Worm (Caenorhabditis elegans) whole organism, L1 larva: ENCODE measurements around the gene rpn-7.

Experiments used
- C04F5.9 ChIP-seq: sonication (generic microtip); optimal IDR thresholded peaks from 2 replicates; lab custom pipeline; 2016; ENCODE audit warnings: missing genetic modification characterization, missing compliant biosample characterization
- C16A3.4 ChIP-seq: fragments of 150-350 bp; optimal IDR thresholded peaks from 2 replicates; lab custom pipeline; 2014; ENCODE audit warnings: missing biosample characterization, missing genetic modification characterization
- C34B4.2 ChIP-seq: sonication (generic microtip); optimal IDR thresholded peaks from 2 replicates; lab custom pipeline; 2017; ENCODE audit warnings: mild to moderate bottlenecking, missing genetic modification characterization, missing compliant biosample characterization
- F16B12.6 ChIP-seq: fragments of 150-350 bp; optimal IDR thresholded peaks from 2 replicates; lab custom pipeline; 2014; ENCODE audit warnings: missing biosample characterization, missing genetic modification characterization
- ama-1 ChIP-seq: fragments of 150-350 bp; optimal IDR thresholded peaks from 2 replicates; lab custom pipeline; 2014
- blmp-1 ChIP-seq: fragments of 150-350 bp; optimal IDR thresholded peaks from 2 replicates; lab custom pipeline; 2014; ENCODE audit warnings: missing biosample characterization, missing genetic modification characterization
- ceh-82 ChIP-seq, 3 experiments: fragments of 150-350 bp in 1 of 3; sonication (generic microtip) in 2 of 3; optimal IDR thresholded peaks; 2 replicates each; lab custom pipeline; 2014 to 2017; ENCODE audit warnings: missing biosample characterization in 3 of 3, missing genetic modification characterization in 3 of 3
- ceh-88 ChIP-seq: fragments of 200-800 bp; sonication (Bioruptor generic); IDR thresholded peaks from 2 replicates; pipeline ENCODE4 v1.3.6; 2022; ENCODE audit warnings: missing genetic modification characterization, missing compliant biosample characterization
- ceh-90 ChIP-seq: sonication (generic microtip); optimal IDR thresholded peaks from 2 replicates; lab custom pipeline; 2016; ENCODE audit warnings: missing genetic modification characterization, missing compliant biosample characterization
- dsc-1 ChIP-seq: sonication (generic microtip); optimal IDR thresholded peaks from 2 replicates; lab custom pipeline; 2016; ENCODE audit warnings: mild to moderate bottlenecking, missing genetic modification characterization, missing compliant biosample characterization
- efl-3 ChIP-seq: fragments of 200-800 bp; sonication (Bioruptor generic); optimal IDR thresholded peaks from 2 replicates; lab custom pipeline; 2018; ENCODE audit warnings: mild to moderate bottlenecking, missing genetic modification characterization, missing compliant biosample characterization
- egl-27 ChIP-seq, 2 experiments: fragments of 150-350 bp in 1 of 2; sonication (generic microtip); optimal IDR thresholded peaks; 3 replicates each; lab custom pipeline; 2017 to 2018; ENCODE audit warnings: missing biosample characterization in 2 of 2, missing genetic modification characterization in 2 of 2, missing genetic modification reagents in 2 of 2
- elt-3 ChIP-seq, 6 experiments: fragments of 150-350 bp in 1 of 6; sonication (generic microtip); optimal IDR thresholded peaks; 2 replicates each; lab custom pipeline; 2017 to 2018; ENCODE audit warnings: missing biosample characterization in 6 of 6, missing genetic modification characterization in 6 of 6, inconsistent platforms in 1 of 6
- ets-5 ChIP-seq: fragments of 200-800 bp; sonication (Bioruptor generic); IDR thresholded peaks from 2 replicates; pipeline ENCODE4 v1.3.6; 2022; ENCODE audit warnings: missing genetic modification characterization, missing compliant biosample characterization
- fos-1 ChIP-seq: fragments of 150-350 bp; optimal IDR thresholded peaks from 2 replicates; lab custom pipeline; 2014; ENCODE audit warnings: missing biosample characterization, missing genetic modification characterization
- grh-1 ChIP-seq: fragments of 200-800 bp; sonication (Bioruptor generic); IDR thresholded peaks from 2 replicates; pipeline ENCODE4 v1.3.6; 2022; ENCODE audit warnings: missing genetic modification reagents, missing genetic modification characterization, missing compliant biosample characterization
- hlh-17 ChIP-seq: fragments of 200-800 bp; sonication (Bioruptor generic); optimal IDR thresholded peaks from 2 replicates; lab custom pipeline; 2018; ENCODE audit warnings: missing genetic modification characterization, mild to moderate bottlenecking, missing compliant biosample characterization, moderate library complexity, borderline replicate concordance
- hlh-4 ChIP-seq: sonication (generic microtip); optimal IDR thresholded peaks from 2 replicates; lab custom pipeline; 2016; ENCODE audit warnings: mild to moderate bottlenecking, missing genetic modification characterization, missing compliant biosample characterization
- hpl-2 ChIP-seq: fragments of 150-350 bp; optimal IDR thresholded peaks from 2 replicates; lab custom pipeline; 2014; ENCODE audit warnings: missing biosample characterization, missing genetic modification reagents, missing genetic modification characterization
- irx-1 ChIP-seq: sonication (generic microtip); optimal IDR thresholded peaks from 2 replicates; lab custom pipeline; 2016; ENCODE audit warnings: missing genetic modification characterization, missing compliant biosample characterization
- isw-1 ChIP-seq: fragments of 200-800 bp; sonication (Bioruptor generic); IDR thresholded peaks from 2 replicates; pipeline ENCODE4 v1.3.6; 2022; ENCODE audit warnings: missing genetic modification characterization, missing compliant biosample characterization
- lin-39 ChIP-seq: fragments of 150-350 bp; optimal IDR thresholded peaks from 2 replicates; lab custom pipeline; 2014; ENCODE audit warnings: missing biosample characterization, missing genetic modification reagents, missing genetic modification characterization
- mab-9 ChIP-seq: fragments of 200-800 bp; sonication (Bioruptor generic); IDR thresholded peaks from 2 replicates; pipeline ENCODE4 v1.3.6; 2022; ENCODE audit warnings: missing genetic modification reagents, missing genetic modification characterization, missing compliant biosample characterization
- mdl-1 ChIP-seq, 2 experiments: fragments of 150-350 bp; optimal IDR thresholded peaks; 2 replicates each; lab custom pipeline; 2014 to 2017; ENCODE audit warnings: missing biosample characterization in 2 of 2, missing genetic modification characterization in 2 of 2, inconsistent platforms in 1 of 2
- mep-1 ChIP-seq: fragments of 150-350 bp; optimal IDR thresholded peaks from 2 replicates; lab custom pipeline; 2014; ENCODE audit warnings: missing biosample characterization, missing genetic modification characterization
- nhr-11 ChIP-seq: fragments of 150-350 bp; optimal IDR thresholded peaks from 2 replicates; lab custom pipeline; 2014; ENCODE audit warnings: missing biosample characterization, missing genetic modification characterization
- nhr-19 ChIP-seq: fragments of 200-800 bp; sonication (Bioruptor generic); conservative IDR thresholded peaks from 2 replicates; pipeline ENCODE4 v1.3.6; 2022; ENCODE audit warnings: missing genetic modification characterization, missing compliant biosample characterization
- nhr-20 ChIP-seq: sonication (generic microtip); optimal IDR thresholded peaks from 2 replicates; lab custom pipeline; 2016; ENCODE audit warnings: mild to moderate bottlenecking, missing genetic modification characterization, missing compliant biosample characterization
- nhr-237 ChIP-seq: fragments of 150-350 bp; optimal IDR thresholded peaks from 2 replicates; lab custom pipeline; 2014; ENCODE audit warnings: missing biosample characterization, missing genetic modification characterization
- nhr-28 ChIP-seq: fragments of 150-350 bp; optimal IDR thresholded peaks from 2 replicates; lab custom pipeline; 2014; ENCODE audit warnings: missing biosample characterization, missing genetic modification characterization
- nhr-71 ChIP-seq: sonication (generic microtip); optimal IDR thresholded peaks from 2 replicates; lab custom pipeline; 2016; ENCODE audit warnings: mild to moderate bottlenecking, missing genetic modification characterization, moderate library complexity, missing compliant biosample characterization
- nhr-90 ChIP-seq: sonication (generic microtip); optimal IDR thresholded peaks from 2 replicates; lab custom pipeline; 2016; ENCODE audit warnings: mild to moderate bottlenecking, missing genetic modification characterization, missing compliant biosample characterization; ENCODE audit not compliant: poor library complexity
- pag-3 ChIP-seq: sonication (generic microtip); optimal IDR thresholded peaks from 2 replicates; lab custom pipeline; 2017; ENCODE audit warnings: missing genetic modification characterization, mild to moderate bottlenecking, missing compliant biosample characterization, antibody characterized with exemption, borderline replicate concordance; ENCODE audit not compliant: insufficient read depth
- pax-3 ChIP-seq: fragments of 200-800 bp; sonication (Bioruptor generic); optimal IDR thresholded peaks from 2 replicates; lab custom pipeline; 2018; ENCODE audit warnings: mild to moderate bottlenecking, missing genetic modification characterization, moderate library complexity, missing compliant biosample characterization
- snpc-4 ChIP-seq: fragments of 150-350 bp; optimal IDR thresholded peaks from 2 replicates; lab custom pipeline; 2014; ENCODE audit warnings: missing biosample characterization, missing genetic modification characterization
- snu-23 ChIP-seq: sonication (generic microtip); optimal IDR thresholded peaks from 2 replicates; lab custom pipeline; 2016; ENCODE audit warnings: missing genetic modification characterization, missing compliant biosample characterization
- sox-4 ChIP-seq: sonication (generic microtip); optimal IDR thresholded peaks from 2 replicates; lab custom pipeline; 2016; ENCODE audit warnings: missing genetic modification characterization, missing compliant biosample characterization
- sptf-1 ChIP-seq: fragments of 150-350 bp; optimal IDR thresholded peaks from 2 replicates; lab custom pipeline; 2014; ENCODE audit warnings: missing biosample characterization, missing genetic modification characterization
- sup-37 ChIP-seq: fragments of 200-800 bp; sonication (Bioruptor generic); optimal IDR thresholded peaks from 2 replicates; lab custom pipeline; 2018; ENCODE audit warnings: mild to moderate bottlenecking, missing genetic modification characterization, missing compliant biosample characterization
- tbx-2 ChIP-seq: sonication (generic microtip); optimal IDR thresholded peaks from 2 replicates; lab custom pipeline; 2016; ENCODE audit warnings: missing genetic modification characterization, missing compliant biosample characterization
- unc-130 ChIP-seq: fragments of 150-350 bp; optimal IDR thresholded peaks from 2 replicates; lab custom pipeline; 2017; ENCODE audit warnings: missing biosample characterization, missing genetic modification characterization, inconsistent platforms
- unc-30 ChIP-seq: sonication (generic microtip); optimal IDR thresholded peaks from 2 replicates; lab custom pipeline; 2017; ENCODE audit warnings: missing biosample characterization, missing genetic modification characterization
- unc-62 ChIP-seq: fragments of 150-350 bp; optimal IDR thresholded peaks from 2 replicates; lab custom pipeline; 2014; ENCODE audit warnings: missing biosample characterization, missing genetic modification reagents, missing genetic modification characterization
- vab-15 ChIP-seq: sonication (generic microtip); optimal IDR thresholded peaks from 2 replicates; lab custom pipeline; 2017; ENCODE audit warnings: missing genotype, mild to moderate bottlenecking, missing genetic modification characterization, missing compliant biosample characterization
- xbp-1 ChIP-seq: sonication (generic microtip); optimal IDR thresholded peaks from 2 replicates; lab custom pipeline; 2016; ENCODE audit warnings: missing genetic modification characterization, missing compliant biosample characterization
- ztf-11 ChIP-seq, 2 experiments: sonication (generic microtip); optimal IDR thresholded peaks; 2 replicates each; lab custom pipeline; 2016 to 2017; ENCODE audit warnings: missing genetic modification characterization in 2 of 2, missing biosample characterization in 1 of 2, missing compliant biosample characterization in 1 of 2
- ztf-4 ChIP-seq: fragments of 150-350 bp; optimal IDR thresholded peaks from 2 replicates; lab custom pipeline; 2014; ENCODE audit warnings: missing biosample characterization, missing genetic modification characterization

Gene rpn-7

DNA sequence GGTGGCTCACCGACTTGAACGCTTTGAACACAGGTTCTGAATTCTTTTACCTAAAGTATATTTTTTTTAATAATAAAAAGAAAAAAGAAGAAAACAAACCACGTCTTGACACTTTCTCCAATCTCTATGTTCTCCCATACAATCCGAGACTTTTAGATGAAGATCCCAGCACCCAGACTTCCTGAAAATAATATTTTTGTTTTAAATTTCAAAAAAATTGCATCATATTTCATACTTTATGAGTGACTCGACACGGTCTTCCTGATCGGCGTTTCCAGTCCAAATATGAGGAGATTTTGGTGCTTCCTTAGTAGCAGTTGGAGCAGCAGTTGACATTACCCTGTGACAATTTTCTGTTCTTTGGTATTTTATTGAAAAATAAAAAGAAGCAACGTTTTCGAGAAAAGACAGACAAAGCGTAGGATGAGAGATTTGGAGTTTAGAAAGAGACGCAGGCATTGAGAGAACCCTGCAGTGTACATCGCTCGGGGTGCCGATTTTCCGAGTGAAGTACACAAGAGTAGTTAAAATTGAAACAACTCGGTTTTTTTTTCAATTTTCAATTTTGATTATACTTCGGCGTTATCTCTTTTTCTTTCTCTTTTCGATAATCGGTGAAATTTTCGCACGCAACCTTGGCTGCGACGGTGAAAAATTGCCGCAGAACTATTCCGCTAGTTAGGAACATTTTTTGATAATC, 19.3 kb downstream of the rpn-7 start, which contains the start of the genes coa-4 and T20D3.14 (continued):
- TF ChIP-seq nhr-19 (GFP tag; lab: Robert Waterston, UW) = no peak; the same call in none of the 2 replicates
- peak; percentile 75 for TF ChIP-seq snu-23 (GFP tag; lab: Kevin White, UChicago)
- no peak for TF ChIP-seq vab-15
- TF ChIP-seq egl-27 (tag; optimal IDR thresholded peaks at IDR 0.05; lab: Kevin White, UChicago) = no peak
- no peak for TF ChIP-seq unc-130 (tag; lab: Kevin White, UChicago)
- TF ChIP-seq nhr-11 (tag; lab: Kevin White, UChicago) = no peak
- TF ChIP-seq elt-3 (tag; optimal IDR thresholded peaks at IDR 0.05; lab: Kevin White, UChicago) = peak in 1 of 6 experiments; percentile 43
- TF ChIP-seq tbx-2 (tag; lab: Kevin White, UChicago) = peak; percentile 43
- no peak for TF ChIP-seq dsc-1 (tag; lab: Kevin White, UChicago)
- TF ChIP-seq hpl-2 = no peak
- no peak for TF ChIP-seq nhr-28
- no peak for TF ChIP-seq ceh-90
- TF ChIP-seq ets-5 (GFP tag; lab: Robert Waterston, UW) = no peak
- no peak for TF ChIP-seq ama-1 (lab: Kevin White, UChicago)
- no peak for TF ChIP-seq grh-1 (GFP tag; lab: Robert Waterston, UW)
- TF ChIP-seq lin-39 = no peak
- no peak for TF ChIP-seq C04F5.9
- peak in 1 of 2 experiments; percentile 54 for TF ChIP-seq mdl-1 (tag; optimal IDR thresholded peaks at IDR 0.05; lab: Kevin White, UChicago)
- TF ChIP-seq nhr-90 (tag; lab: Kevin White, UChicago) = no peak
- peak; percentile 71 for TF ChIP-seq nhr-71 (tag; lab: Kevin White, UChicago)
- no peak for TF ChIP-seq unc-62 (GFP tag; lab: Kevin White, UChicago)
- TF ChIP-seq mep-1 (tag; lab: Kevin White, UChicago) = peak; percentile 41
- no peak for TF ChIP-seq nhr-237 (tag; lab: Kevin White, UChicago)
- no peak for TF ChIP-seq mab-9
- TF ChIP-seq isw-1 (GFP tag; lab: Robert Waterston, UW) = no peak
- TF ChIP-seq C34B4.2 = no peak
- no peak for TF ChIP-seq hlh-17 (GFP tag; lab: Kevin White, UChicago)
- TF ChIP-seq ztf-11 (tag; optimal IDR thresholded peaks at IDR 0.05; lab: Kevin White, UChicago) = no peak
- no peak for TF ChIP-seq hlh-4
- TF ChIP-seq fos-1 (tag; lab: Kevin White, UChicago) = no peak
- peak in 2 of 3 experiments; percentile 6 to 26 for TF ChIP-seq ceh-82 (tag; optimal IDR thresholded peaks at IDR 0.05; lab: Kevin White, UChicago)
- no peak for TF ChIP-seq efl-3
- TF ChIP-seq nhr-20 (tag; lab: Kevin White, UChicago) = peak; percentile 64
- no peak for TF ChIP-seq sup-37
- peak; percentile 48 for TF ChIP-seq xbp-1 (tag; lab: Kevin White, UChicago)
- TF ChIP-seq irx-1 (tag; lab: Kevin White, UChicago) = peak; percentile 9
- TF ChIP-seq ztf-4 (tag; lab: Kevin White, UChicago) = no peak
- TF ChIP-seq sptf-1 (tag; lab: Kevin White, UChicago) = no peak
- no peak for TF ChIP-seq ceh-88
- TF ChIP-seq pag-3 = no peak
- peak; percentile 38 for TF ChIP-seq C16A3.4 (tag; lab: Kevin White, UChicago)
- no peak for TF ChIP-seq F16B12.6 (tag; lab: Kevin White, UChicago)
- no peak for TF ChIP-seq unc-30 (tag; lab: Kevin White, UChicago)
- TF ChIP-seq pax-3 (tag; lab: Kevin White, UChicago) = no peak
- TF ChIP-seq blmp-1 = peak; percentile 39
- TF ChIP-seq snpc-4 = peak; percentile 1
- no peak for TF ChIP-seq sox-4 (tag; lab: Kevin White, UChicago)
- TF ChIP-seq, all 84 proteins: peak for 24
